Worm (Caenorhabditis elegans) whole organism, L4 larva: ENCODE results near the gene ada-2.

ENCODE experiments used
- dmd-6 ChIP-seq: fragments of 200-800 bp; sonication (Bioruptor generic); IDR thresholded peaks from 2 replicates; pipeline ENCODE4 v1.3.6; 2022; ENCODE audit warnings: missing genetic modification reagents, missing genetic modification characterization, missing compliant biosample characterization
- set-16 ChIP-seq: fragments of 200-800 bp; sonication (Bioruptor generic); IDR thresholded peaks from 2 replicates; pipeline ENCODE4 v1.3.6; 2022; ENCODE audit warnings: missing genetic modification reagents, missing genetic modification characterization, missing compliant biosample characterization

- TF ChIP-seq dmd-6 (GFP tag; lab: Robert Waterston, UW) (no peak), set-16 (no peak)
Measured at ce11 chrII:7230684-7231083, 21.4 kb upstream of the ada-2 start.
